Worm (Caenorhabditis elegans) whole organism, late embryonic: ENCODE results near the gene metl-5.

Experiments used
- dve-1 ChIP-seq: sonication (generic microtip); optimal IDR thresholded peaks from 2 replicates; lab custom pipeline; 2017; ENCODE audit warnings: antibody characterized with exemption, mild to moderate bottlenecking, missing genetic modification characterization, missing compliant biosample characterization
- pros-1 ChIP-seq: fragments of 150-350 bp; optimal IDR thresholded peaks from 2 replicates; lab custom pipeline; 2014; ENCODE audit warnings: missing biosample characterization, missing genetic modification reagents, missing genetic modification characterization
- rnt-1 ChIP-seq: sonication (generic microtip); optimal IDR thresholded peaks from 2 replicates; lab custom pipeline; 2016; ENCODE audit warnings: missing genetic modification characterization, missing compliant biosample characterization

ce11 chrIII:4819843-4820242 lies 17.0 kb downstream of the metl-5 start, which contains the start of gene F26A1.7:
- TF ChIP-seq pros-1 (tag; lab: Kevin White, UChicago) (no peak), dve-1 (tag; lab: Kevin White, UChicago) (no peak), rnt-1 (tag; lab: Kevin White, UChicago) (no peak)
